Fruit fly (Drosophila melanogaster): ENCODE results near the gene CG7990.

DNA sequence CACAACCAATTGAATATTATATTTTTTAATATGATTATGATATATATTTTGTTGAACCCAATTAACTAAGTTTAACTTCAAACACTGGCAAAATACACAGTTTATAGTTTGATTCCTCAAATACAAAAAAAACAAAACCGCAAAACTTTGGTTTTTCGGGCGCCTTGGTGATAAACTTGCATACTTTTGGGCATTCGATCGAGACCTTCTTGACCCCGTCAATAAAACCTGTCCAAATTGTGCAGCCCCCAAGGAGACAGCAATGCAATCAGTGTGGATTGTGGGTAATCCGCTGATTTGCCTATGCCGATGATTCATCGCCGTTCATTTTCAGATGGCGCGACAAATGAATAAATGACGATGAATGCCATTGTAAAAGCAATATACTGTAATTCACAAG, 44.3 kb downstream of the CG7990 start:
- no peak for TF ChIP-seq salr (GFP tag; optimal IDR thresholded peaks at IDR 0.05)
- no peak for TF ChIP-seq achi (GFP tag; optimal IDR thresholded peaks at IDR 0.05)
- TF ChIP-seq CG10669 (GFP tag; optimal IDR thresholded peaks at IDR 0.05), result no peak
- no peak for TF ChIP-seq CG6854 (GFP tag; optimal IDR thresholded peaks at IDR 0.05)
- no peak for TF ChIP-seq fkh (GFP tag; optimal IDR thresholded peaks at IDR 0.05)
- TF ChIP-seq net (GFP tag; optimal IDR thresholded peaks at IDR 0.05), result no peak
- TF ChIP-seq dsx (GFP tag; optimal IDR thresholded peaks at IDR 0.05; ENCODE audit: poor library complexity, severe bottlenecking), result no peak
- no peak for TF ChIP-seq CG16779 (tag; optimal IDR thresholded peaks at IDR 0.05)
